Fruit fly (Drosophila melanogaster) Kc167 (cell line): ENCODE results near the gene Dis3l2.

Experiments
- Myc ChIP-seq: fragments of >200 bp; optimal IDR thresholded peaks from 2 replicates; lab custom pipeline; 2017; ENCODE audit warnings: missing external identifiers
- Sin3A ChIP-seq: fragments of >200 bp; optimal IDR thresholded peaks from 2 replicates; lab custom pipeline; 2018; ENCODE audit warnings: missing external identifiers
- h ChIP-seq: fragments of >200 bp; optimal IDR thresholded peaks from 3 replicates; lab custom pipeline; 2018; ENCODE audit warnings: missing external identifiers
- insv ChIP-seq: fragments of >200 bp; optimal IDR thresholded peaks from 3 replicates; lab custom pipeline; 2018; ENCODE audit warnings: missing external identifiers
- ttk ChIP-seq: sonication (Bioruptor generic); optimal IDR thresholded peaks from 2 replicates; lab custom pipeline; 2017; ENCODE audit warnings: missing external identifiers

DNA sequence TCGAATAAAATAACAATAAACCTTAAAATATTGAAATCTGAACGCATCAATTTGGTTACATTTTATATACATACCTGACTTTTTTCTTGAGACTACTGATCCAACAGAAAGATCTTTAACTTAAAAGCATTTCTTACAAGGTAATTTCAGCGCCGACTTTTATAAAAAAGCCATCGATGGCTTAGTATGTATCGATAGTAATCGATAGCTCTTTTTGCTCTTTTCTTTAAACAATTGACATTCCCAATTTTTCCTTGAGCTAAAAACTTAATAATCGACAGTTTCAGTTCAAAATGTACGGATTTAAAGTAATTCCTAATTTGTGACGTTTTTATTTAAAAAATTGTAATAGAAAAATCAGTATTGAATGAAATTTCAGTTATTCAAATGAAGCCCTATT lies 38.0 kb upstream of the Dis3l2 start:
- TF ChIP-seq ttk (lab: Kevin White, UChicago) (no peak), h (lab: Kevin White, UChicago) (no peak), Myc (lab: Kevin White, UChicago) (no peak), Sin3A (no peak), insv (lab: Kevin White, UChicago) (no peak)
